Fruit fly (Drosophila melanogaster) whole organism: ENCODE results near the gene CG13305.
A peak's percentile ranks its signal among the peaks of the same experiment; 100 is the strongest.

ENCODE experiments used
- CG8478 ChIP-seq: fragments of >200 bp; optimal IDR thresholded peaks from 2 replicates; lab custom pipeline; 2018; ENCODE audit warnings: inconsistent platforms
- Dll ChIP-seq: fragments of >200 bp; optimal IDR thresholded peaks from 2 replicates; lab custom pipeline; 2017
- EcR ChIP-seq, 2 experiments: fragments of >200 bp; optimal IDR thresholded peaks; 2 replicates each; lab custom pipeline; 2017; ENCODE audit warnings: missing biosample characterization in 2 of 2, missing genetic modification characterization in 2 of 2, missing genetic modification reagents in 2 of 2
- pan ChIP-seq: fragments of >200 bp; optimal IDR thresholded peaks from 2 replicates; lab custom pipeline; 2017
- psq ChIP-seq: fragments of >200 bp; optimal IDR thresholded peaks from 2 replicates; lab custom pipeline; 2017
- usp ChIP-seq: fragments of >200 bp; optimal IDR thresholded peaks from 2 replicates; lab custom pipeline; 2017; ENCODE audit warnings: missing biosample characterization, missing genetic modification characterization, mixed read lengths

The CG13305 gene

DNA sequence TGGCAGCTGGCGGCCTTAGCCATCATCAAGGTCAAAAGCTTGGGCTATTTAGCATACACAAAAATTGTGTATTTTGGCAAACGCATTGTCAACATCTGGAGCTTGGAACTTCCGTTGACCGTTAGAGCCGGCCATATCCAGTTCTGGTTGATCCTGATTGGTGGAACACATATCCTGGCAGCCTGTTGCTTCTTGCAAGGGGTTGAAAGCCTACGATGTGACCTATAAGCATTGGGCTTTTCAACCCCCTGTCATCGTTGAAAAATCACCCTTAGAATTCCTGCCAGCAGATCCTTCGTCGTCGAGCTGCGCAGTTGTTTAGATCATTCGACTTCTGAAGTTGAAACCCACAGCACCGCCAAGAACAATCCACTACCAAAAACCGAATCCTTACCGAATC lies at the start of gene CG13305, which contains the start of gene Pex7:
TSS of gene CG13305 (minus strand) at position 2 of the 400 bp plus-strand sequence.
TSS of gene Pex7 (plus strand) at position 325 of the 400 bp plus-strand sequence.
- TF ChIP-seq psq (no peak), Dll (lab: Kevin White, UChicago) (no peak), CG8478 (lab: Kevin White, UChicago) (no peak), EcR (GFP tag; optimal IDR thresholded peaks at IDR 0.05; lab: Kevin White, UChicago) (no peak), pan (lab: Kevin White, UChicago) (no peak), usp (GFP tag; lab: Kevin White, UChicago) (no peak)

- no peak for TF ChIP-seq pan (lab: Kevin White, UChicago)
- TF ChIP-seq EcR (GFP tag; optimal IDR thresholded peaks at IDR 0.05; lab: Kevin White, UChicago) = no peak
- TF ChIP-seq Dll (lab: Kevin White, UChicago) = no peak
- no peak for TF ChIP-seq psq
- no peak for TF ChIP-seq usp (GFP tag; lab: Kevin White, UChicago)
- no peak for TF ChIP-seq CG8478 (lab: Kevin White, UChicago)
Observed at dm6 chr3L:8695959-8696358, 49.3 kb upstream of the CG13305 start.

DNA sequence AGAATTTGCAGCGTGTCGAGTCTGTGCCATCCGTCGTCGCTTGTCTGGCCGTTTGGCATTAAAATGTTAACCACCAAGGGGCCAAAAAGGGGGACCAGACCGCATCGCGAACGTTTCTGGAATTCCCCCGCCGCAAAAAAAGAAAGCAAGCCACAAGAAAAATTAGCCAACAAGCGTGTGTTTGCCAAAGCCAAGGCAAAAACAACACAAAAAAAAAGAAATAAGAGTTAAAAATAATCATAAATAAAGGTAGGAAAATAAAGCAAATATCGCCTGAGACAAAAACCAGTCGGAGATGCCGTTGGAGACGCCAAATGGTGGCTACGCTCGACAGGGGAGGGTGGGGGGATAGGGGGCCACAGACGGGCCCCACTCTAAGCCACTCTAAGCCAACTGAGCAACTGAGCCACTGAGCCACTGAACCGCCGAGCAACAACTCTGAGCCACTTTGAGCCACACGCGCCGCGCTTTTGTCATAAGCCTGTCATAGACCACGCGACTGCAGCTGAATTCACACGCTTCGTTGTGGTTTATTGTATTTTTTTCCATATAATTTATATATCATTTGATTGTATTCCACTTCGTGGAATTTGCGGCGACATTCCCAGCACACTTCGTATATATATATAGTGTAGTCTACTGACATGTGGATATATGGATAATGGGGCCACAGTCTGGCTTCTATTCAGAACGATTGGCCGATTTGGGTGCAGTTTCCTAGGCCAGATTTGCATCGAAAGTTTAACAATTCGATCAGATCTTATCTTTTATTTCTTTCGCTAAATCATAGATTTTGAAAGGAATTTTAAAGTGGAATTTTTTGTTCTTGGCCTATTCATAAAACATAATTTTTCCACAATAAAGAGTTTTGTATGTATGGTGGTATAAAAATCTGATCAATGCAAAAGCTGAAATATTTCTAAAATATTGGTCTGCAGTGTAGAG lies 47.2 kb upstream of the CG13305 start:
- no peak for TF ChIP-seq usp (GFP tag; lab: Kevin White, UChicago)

DNA sequence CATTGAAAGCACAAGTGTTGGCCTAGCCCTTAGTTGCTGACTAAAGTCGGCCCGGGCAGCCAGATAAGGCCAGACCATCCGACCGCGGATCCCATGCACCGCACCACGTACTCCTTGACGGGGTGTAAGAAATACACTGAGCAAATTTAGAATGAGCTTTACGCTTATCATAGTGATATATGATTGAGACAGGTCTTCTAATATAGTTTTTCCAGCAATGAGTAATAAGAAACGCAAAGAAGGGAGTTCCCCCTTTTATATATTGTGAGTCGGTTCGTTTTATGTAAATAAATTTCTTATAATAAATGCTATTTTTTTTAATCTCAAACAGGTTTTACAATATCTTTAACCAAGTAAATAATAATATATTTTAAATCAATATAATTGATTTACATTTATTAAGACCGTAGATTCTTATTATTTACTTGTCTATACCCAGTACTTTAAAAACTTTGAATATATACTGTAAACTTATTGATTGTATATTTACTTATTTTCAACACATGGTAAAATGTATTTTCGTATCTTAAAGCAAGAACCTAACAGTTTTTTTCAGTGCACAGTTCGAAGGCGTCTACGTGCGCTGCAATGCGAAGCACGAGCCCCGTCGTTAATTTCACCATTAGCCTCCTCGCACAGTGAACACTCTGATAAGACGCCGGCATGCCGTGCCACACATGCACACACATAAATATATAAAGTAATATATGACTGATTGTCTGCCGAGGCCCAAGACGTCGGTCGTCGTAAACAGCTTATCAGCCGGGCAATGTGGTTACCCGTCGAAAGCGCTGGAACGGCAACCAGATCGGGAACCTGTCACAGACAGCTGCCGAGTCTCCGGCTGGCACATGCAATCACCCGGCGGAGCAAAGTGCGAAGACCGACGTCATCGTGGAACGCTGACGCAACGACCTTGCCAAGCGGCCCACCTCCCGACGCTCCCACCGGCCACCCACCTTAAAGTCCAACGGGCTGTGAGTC lies 45.6 kb upstream of the CG13305 start:
- TF ChIP-seq CG8478 (lab: Kevin White, UChicago) (no peak), usp (GFP tag; lab: Kevin White, UChicago) (no peak), psq (no peak), pan (lab: Kevin White, UChicago) (no peak), Dll (lab: Kevin White, UChicago) (no peak)

DNA sequence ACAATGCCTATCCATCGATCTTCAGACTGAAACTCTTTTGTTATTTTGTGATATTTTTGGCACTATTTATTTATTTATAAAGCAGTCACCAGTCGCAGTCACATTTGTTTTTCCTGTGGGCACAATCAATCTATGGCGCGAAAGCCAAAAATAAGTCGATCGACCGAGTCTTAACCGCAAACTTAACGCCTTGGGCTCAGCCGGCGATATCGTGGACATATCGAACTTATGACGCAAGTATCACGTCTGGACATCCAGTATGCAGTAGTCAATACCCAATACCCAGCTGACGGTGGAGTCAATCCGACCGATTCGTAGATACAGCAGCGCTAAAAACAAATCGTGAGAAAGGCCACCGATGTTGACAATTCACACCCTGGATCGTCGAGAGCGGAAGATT lies 44.0 kb upstream of the CG13305 start:
- TF ChIP-seq Dll (lab: Kevin White, UChicago) (no peak), pan (lab: Kevin White, UChicago) (no peak), EcR (GFP tag; optimal IDR thresholded peaks at IDR 0.05; lab: Kevin White, UChicago) (no peak), CG8478 (lab: Kevin White, UChicago) (no peak), psq (no peak), usp (GFP tag; lab: Kevin White, UChicago) (no peak)

- no peak for TF ChIP-seq pan (lab: Kevin White, UChicago)
- no peak for TF ChIP-seq CG8478 (lab: Kevin White, UChicago)
- TF ChIP-seq Dll (lab: Kevin White, UChicago) = no peak
- TF ChIP-seq EcR (GFP tag; optimal IDR thresholded peaks at IDR 0.05; lab: Kevin White, UChicago) = no peak
- no peak for TF ChIP-seq usp (GFP tag; lab: Kevin White, UChicago)
- TF ChIP-seq psq = no peak
Observed at dm6 chr3L:8689675-8690074, 43.1 kb upstream of the CG13305 start.

dm6 chr3L:8688694-8689291 lies 42.2 kb upstream of the CG13305 start:
- no peak for TF ChIP-seq Dll (lab: Kevin White, UChicago)
- TF ChIP-seq pan (lab: Kevin White, UChicago) = peak; percentile 30

- TF ChIP-seq CG8478 (lab: Kevin White, UChicago) (no peak), psq (no peak), usp (GFP tag; lab: Kevin White, UChicago) (no peak), pan (lab: Kevin White, UChicago) (no peak), EcR (GFP tag; optimal IDR thresholded peaks at IDR 0.05; lab: Kevin White, UChicago) (no peak), Dll (lab: Kevin White, UChicago) (no peak)
Observed at dm6 chr3L:8686646-8687045, 40.0 kb upstream of the CG13305 start.

DNA sequence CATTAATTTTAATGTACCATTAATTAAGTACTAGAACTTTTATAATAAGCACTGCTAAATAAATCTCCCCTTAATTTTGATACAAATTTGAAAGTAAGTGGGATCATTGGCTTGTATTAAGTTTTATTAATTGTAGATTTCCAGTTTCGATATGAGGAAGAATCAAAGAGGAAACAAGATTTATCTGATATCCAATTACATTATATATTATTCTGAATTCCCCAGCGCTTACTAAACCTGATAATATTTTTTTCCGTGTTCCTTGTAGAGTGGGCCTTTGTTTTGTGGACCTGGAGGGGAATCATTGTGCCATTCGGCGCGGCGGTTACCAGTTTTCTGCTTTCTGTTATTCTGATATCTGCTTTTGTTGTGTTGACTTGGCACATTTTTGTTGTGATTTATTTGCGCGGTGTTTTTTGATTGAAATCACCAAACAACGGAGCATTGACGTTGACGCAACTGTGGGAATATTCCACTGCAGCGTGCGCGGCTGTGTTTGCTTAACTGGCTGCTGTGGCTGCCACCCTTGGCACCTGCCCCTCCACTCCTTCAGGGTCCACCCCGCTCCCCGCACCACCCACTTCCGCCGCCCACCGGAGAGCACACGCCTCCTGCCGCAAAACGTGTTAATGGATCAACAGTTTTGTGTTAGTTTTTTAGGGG lies 37.9 kb upstream of the CG13305 start:
- TF ChIP-seq pan (lab: Kevin White, UChicago) (no peak), usp (GFP tag; lab: Kevin White, UChicago) (no peak), psq (no peak), CG8478 (lab: Kevin White, UChicago) (no peak), EcR (GFP tag; optimal IDR thresholded peaks at IDR 0.05; lab: Kevin White, UChicago) (no peak), Dll (lab: Kevin White, UChicago) (no peak)

dm6 chr3L:8683773-8684172 lies 37.2 kb upstream of the CG13305 start:
- TF ChIP-seq CG8478 (lab: Kevin White, UChicago) = no peak
- TF ChIP-seq pan (lab: Kevin White, UChicago) = no peak
- no peak for TF ChIP-seq EcR (GFP tag; optimal IDR thresholded peaks at IDR 0.05; lab: Kevin White, UChicago)
- no peak for TF ChIP-seq usp (GFP tag; lab: Kevin White, UChicago)
- TF ChIP-seq Dll (lab: Kevin White, UChicago) = no peak
- TF ChIP-seq psq = no peak
